Worm (Caenorhabditis elegans): ENCODE results near the gene smg-8.

smg-8 gene

DNA sequence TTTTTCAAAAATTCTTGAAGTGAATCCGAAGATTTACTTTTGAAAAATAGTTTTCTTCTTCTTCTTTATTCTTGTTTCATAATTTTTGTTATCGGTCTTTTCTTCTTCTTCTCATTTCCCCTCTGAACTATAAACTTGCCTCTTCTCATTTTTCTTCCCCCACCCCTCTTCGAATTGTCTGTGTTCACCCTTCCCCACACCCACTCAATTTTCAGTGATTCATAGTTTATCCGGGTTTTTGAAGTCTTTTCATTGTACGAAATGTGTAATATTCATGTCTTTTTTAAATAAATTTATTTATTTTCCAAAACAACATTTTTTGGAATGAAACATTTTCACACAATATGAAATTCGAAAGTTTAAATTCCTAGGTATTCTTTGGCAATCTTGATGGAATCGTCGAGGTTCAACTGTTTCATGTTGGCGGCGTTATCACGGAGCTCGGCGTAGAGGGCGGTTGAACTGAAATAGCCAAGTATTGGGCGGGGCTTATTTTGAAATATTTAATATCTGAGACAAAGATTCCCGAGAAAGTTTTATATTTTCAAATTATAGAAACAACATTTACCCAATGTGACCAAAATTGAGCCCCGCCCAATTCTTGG, 51.5 kb downstream of the smg-8 start:
- TF ChIP-seq nhr-21 (tag; optimal IDR thresholded peaks at IDR 0.05) (no peak), ZK546.5 (tag; optimal IDR thresholded peaks at IDR 0.05) (no peak), egl-27 (tag; optimal IDR thresholded peaks at IDR 0.05) (no peak), ama-1 (optimal IDR thresholded peaks at IDR 0.05) (peak; percentile 59), unc-55 (GFP tag; optimal IDR thresholded peaks at IDR 0.05) (no peak), sma-9 (GFP tag; optimal IDR thresholded peaks at IDR 0.05) (no peak), sma-9 (tag; optimal IDR thresholded peaks at IDR 0.05) (no peak), mbf-1 (tag; optimal IDR thresholded peaks at IDR 0.05) (no peak), ceh-82 (tag; optimal IDR thresholded peaks at IDR 0.05) (no peak)

ce11 chrII:14494014-14494413, 52.8 kb downstream of the smg-8 start:
- TF ChIP-seq sma-9 (GFP tag; optimal IDR thresholded peaks at IDR 0.05): no peak
- no peak for TF ChIP-seq sma-9 (tag; optimal IDR thresholded peaks at IDR 0.05)
- TF ChIP-seq ceh-82 (tag; optimal IDR thresholded peaks at IDR 0.05): no peak
- no peak for TF ChIP-seq nhr-237 (tag; optimal IDR thresholded peaks at IDR 0.05)
- no peak for TF ChIP-seq nhr-77 (tag; optimal IDR thresholded peaks at IDR 0.05)
- no peak for TF ChIP-seq elt-1 (tag; optimal IDR thresholded peaks at IDR 0.05)
- TF ChIP-seq ama-1 (optimal IDR thresholded peaks at IDR 0.05): no peak
- TF ChIP-seq unc-62 (GFP tag; optimal IDR thresholded peaks at IDR 0.05): no peak
- TF ChIP-seq nhr-129 (tag; optimal IDR thresholded peaks at IDR 0.05): no peak
- no peak for TF ChIP-seq nhr-6 (tag; optimal IDR thresholded peaks at IDR 0.05)
- TF ChIP-seq crh-2 (tag; optimal IDR thresholded peaks at IDR 0.05): no peak
- no peak for TF ChIP-seq snpc-4 (tag; optimal IDR thresholded peaks at IDR 0.05)
- no peak for TF ChIP-seq unc-55 (GFP tag; optimal IDR thresholded peaks at IDR 0.05)
- no peak for TF ChIP-seq nhr-11 (tag; optimal IDR thresholded peaks at IDR 0.05)
- TF ChIP-seq mab-5 (tag; optimal IDR thresholded peaks at IDR 0.05): no peak
- TF ChIP-seq skn-1 (tag; optimal IDR thresholded peaks at IDR 0.05): no peak
- no peak for TF ChIP-seq nhr-25 (tag; optimal IDR thresholded peaks at IDR 0.05)
- no peak for TF ChIP-seq elt-3 (tag; optimal IDR thresholded peaks at IDR 0.05)

DNA sequence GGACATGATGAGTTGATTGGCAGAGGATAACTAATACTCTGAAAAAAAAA, 53.0 kb downstream of the smg-8 start, which contains the start of gene cysl-2:
Gene cysl-2 (minus strand): TSS at position 38 of the 50 bp plus-strand sequence.
- TF ChIP-seq ceh-16 (tag; optimal IDR thresholded peaks at IDR 0.05) (no peak), ama-1 (optimal IDR thresholded peaks at IDR 0.05) (peak; percentile 61), aly-2 (tag; optimal IDR thresholded peaks at IDR 0.05) (no peak), sma-9 (GFP tag; optimal IDR thresholded peaks at IDR 0.05) (no peak), sma-9 (tag; optimal IDR thresholded peaks at IDR 0.05) (no peak), dmd-4 (tag; optimal IDR thresholded peaks at IDR 0.05) (no peak), skn-1 (tag; optimal IDR thresholded peaks at IDR 0.05) (no peak), Y55F3AM.14 (GFP tag; optimal IDR thresholded peaks at IDR 0.05) (no peak)

DNA sequence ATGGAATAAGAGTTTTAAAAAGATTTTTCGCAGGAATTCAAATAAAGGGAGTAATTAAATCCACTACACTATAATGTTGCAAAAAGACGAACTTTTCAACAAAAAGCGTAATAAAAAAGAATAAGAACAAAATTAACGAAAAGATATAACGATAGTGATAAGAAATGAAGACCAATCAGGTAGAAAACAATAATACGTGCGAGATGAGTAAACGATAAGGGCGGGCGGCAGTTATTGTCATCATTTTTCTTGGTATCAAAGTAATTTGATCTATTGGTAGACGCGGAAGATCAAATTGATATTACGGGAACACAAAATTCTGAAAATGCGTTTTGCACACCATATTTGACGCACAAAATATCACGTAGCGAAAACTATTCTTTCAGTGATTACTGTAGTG, 53.3 kb downstream of the smg-8 start:
- TF ChIP-seq skn-1 (tag; optimal IDR thresholded peaks at IDR 0.05): peak; percentile 92
- TF ChIP-seq peb-1 (tag; optimal IDR thresholded peaks at IDR 0.05): no peak
- TF ChIP-seq sma-9 (GFP tag; optimal IDR thresholded peaks at IDR 0.05): peak; percentile 30
- TF ChIP-seq sma-9 (tag; optimal IDR thresholded peaks at IDR 0.05): no peak
- TF ChIP-seq blmp-1 (tag; optimal IDR thresholded peaks at IDR 0.05; ENCODE audit: insufficient read depth): peak; percentile 12
- peak; percentile 55 for TF ChIP-seq fos-1 (tag; optimal IDR thresholded peaks at IDR 0.05)

DNA sequence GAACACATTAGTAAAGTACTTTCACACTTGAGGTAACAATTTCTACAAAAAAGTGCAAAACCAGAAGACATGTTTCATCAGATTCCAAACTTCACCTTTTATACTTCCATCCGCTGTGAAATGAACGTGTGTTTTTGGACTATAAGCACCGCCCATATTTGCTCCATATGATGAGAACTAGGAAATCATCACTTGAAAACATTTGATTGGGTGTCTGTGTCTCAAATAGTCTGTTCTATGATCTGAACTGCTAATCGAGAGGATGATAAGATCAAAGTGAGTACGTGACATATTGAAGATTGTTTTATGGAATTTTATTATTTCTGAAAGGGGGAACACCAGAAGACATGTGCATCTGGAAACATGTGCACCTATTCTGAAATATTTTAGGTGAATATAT, 54.1 kb downstream of the smg-8 start:
- TF ChIP-seq fos-1 (tag; optimal IDR thresholded peaks at IDR 0.05) (peak; percentile 1), nhr-12 (tag; optimal IDR thresholded peaks at IDR 0.05) (no peak), ztf-1 (GFP tag; conservative IDR thresholded peaks at IDR 0.05) (no peak), elt-3 (tag; optimal IDR thresholded peaks at IDR 0.05) (no peak), nhr-11 (tag; optimal IDR thresholded peaks at IDR 0.05) (no peak), ceh-16 (tag; optimal IDR thresholded peaks at IDR 0.05) (no peak), nhr-77 (tag; optimal IDR thresholded peaks at IDR 0.05) (peak; percentile 35), sma-9 (GFP tag; optimal IDR thresholded peaks at IDR 0.05) (peak; percentile 87), sma-9 (tag; optimal IDR thresholded peaks at IDR 0.05) (no peak), blmp-1 (tag; optimal IDR thresholded peaks at IDR 0.05; ENCODE audit: insufficient read depth) (peak; percentile 54), crh-2 (tag; optimal IDR thresholded peaks at IDR 0.05) (peak; percentile 42), sem-4 (tag; optimal IDR thresholded peaks at IDR 0.05) (no peak), unc-55 (GFP tag; optimal IDR thresholded peaks at IDR 0.05) (no peak), peb-1 (tag; optimal IDR thresholded peaks at IDR 0.05) (no peak), mab-5 (tag; optimal IDR thresholded peaks at IDR 0.05) (no peak), nhr-237 (tag; optimal IDR thresholded peaks at IDR 0.05) (no peak), nhr-23 (tag; optimal IDR thresholded peaks at IDR 0.05) (no peak), nhr-129 (tag; optimal IDR thresholded peaks at IDR 0.05) (peak; percentile 43), nhr-21 (tag; optimal IDR thresholded peaks at IDR 0.05) (peak; percentile 55), nhr-25 (tag; optimal IDR thresholded peaks at IDR 0.05) (peak; percentile 12)

All from whole organism, L2 larva.